Worm (Caenorhabditis elegans) whole organism, young adult: ENCODE results near the gene T19A5.3.

Experiments used
- ama-1 ChIP-seq, 3 experiments: fragments of 150-350 bp in 1 of 3; sonication (generic microtip) in 2 of 3; optimal IDR thresholded peaks; 2 replicates each; lab custom pipeline; 2014 to 2018; ENCODE audit warnings: missing biosample characterization in 2 of 3, missing genetic modification characterization in 2 of 3, missing genetic modification reagents in 2 of 3
- egrh-3 ChIP-seq: fragments of 200-800 bp; sonication (Bioruptor generic); IDR thresholded peaks from 2 replicates; pipeline ENCODE4 v1.3.6; 2022; ENCODE audit warnings: missing genetic modification reagents, missing genetic modification characterization, missing compliant biosample characterization
- gei-17 ChIP-seq: fragments of 200-800 bp; sonication (Bioruptor generic); optimal IDR thresholded peaks from 2 replicates; lab custom pipeline; 2018; ENCODE audit warnings: mild to moderate bottlenecking, missing genetic modification characterization, missing compliant biosample characterization
- sea-2 ChIP-seq: fragments of 200-800 bp; sonication (Bioruptor generic); IDR thresholded peaks from 2 replicates; pipeline ENCODE4 v1.3.6; 2022; ENCODE audit warnings: missing genetic modification characterization, missing compliant biosample characterization
- snpc-4 ChIP-seq, 5 experiments: fragments of 150-350 bp in 1 of 5; sonication (generic microtip) in 4 of 5; optimal IDR thresholded peaks; 2 replicates each; lab custom pipeline; 2014 to 2018; ENCODE audit warnings: missing genetic modification characterization in 5 of 5, missing biosample characterization in 3 of 5, antibody characterized with exemption in 2 of 5, mild to moderate bottlenecking in 2 of 5, missing compliant biosample characterization in 2 of 5, missing genotype in 2 of 5, moderate library complexity in 2 of 5, missing genetic modification reagents in 1 of 5
- unc-130 ChIP-seq: sonication (generic microtip); optimal IDR thresholded peaks from 2 replicates; lab custom pipeline; 2016; ENCODE audit warnings: missing genetic modification reagents, missing genetic modification characterization, missing compliant biosample characterization
- zfh-2 ChIP-seq: fragments of 200-800 bp; sonication (Bioruptor generic); conservative IDR thresholded peaks from 2 replicates; pipeline ENCODE4 v1.3.6; 2022; ENCODE audit warnings: missing genetic modification reagents, missing genetic modification characterization, missing compliant biosample characterization

- TF ChIP-seq ama-1 (optimal IDR thresholded peaks at IDR 0.05; lab: Kevin White, UChicago), result no peak
- TF ChIP-seq ama-1 (GFP tag; optimal IDR thresholded peaks at IDR 0.05; lab: Kevin White, UChicago), result no peak
- TF ChIP-seq unc-130 (GFP tag; lab: Kevin White, UChicago), result no peak
- TF ChIP-seq sea-2 (GFP tag; lab: Robert Waterston, UW), result no peak
- no peak for TF ChIP-seq egrh-3 (GFP tag; lab: Robert Waterston, UW)
- no peak for TF ChIP-seq snpc-4 (GFP tag; optimal IDR thresholded peaks at IDR 0.05; lab: Kevin White, UChicago)
- no peak for TF ChIP-seq snpc-4 (tag; optimal IDR thresholded peaks at IDR 0.05; lab: Kevin White, UChicago)
- no peak for TF ChIP-seq zfh-2 (GFP tag; lab: Robert Waterston, UW)
- TF ChIP-seq gei-17, result no peak
Measured at ce11 chrV:8956387-8957095, 12.7 kb upstream of the T19A5.3 start, which contains the start of gene ttc-17.
